Fruit fly (Drosophila melanogaster): ENCODE data around the gene CG32655.
A peak's percentile ranks its signal among the peaks of the same experiment; 100 is the strongest.

DNA sequence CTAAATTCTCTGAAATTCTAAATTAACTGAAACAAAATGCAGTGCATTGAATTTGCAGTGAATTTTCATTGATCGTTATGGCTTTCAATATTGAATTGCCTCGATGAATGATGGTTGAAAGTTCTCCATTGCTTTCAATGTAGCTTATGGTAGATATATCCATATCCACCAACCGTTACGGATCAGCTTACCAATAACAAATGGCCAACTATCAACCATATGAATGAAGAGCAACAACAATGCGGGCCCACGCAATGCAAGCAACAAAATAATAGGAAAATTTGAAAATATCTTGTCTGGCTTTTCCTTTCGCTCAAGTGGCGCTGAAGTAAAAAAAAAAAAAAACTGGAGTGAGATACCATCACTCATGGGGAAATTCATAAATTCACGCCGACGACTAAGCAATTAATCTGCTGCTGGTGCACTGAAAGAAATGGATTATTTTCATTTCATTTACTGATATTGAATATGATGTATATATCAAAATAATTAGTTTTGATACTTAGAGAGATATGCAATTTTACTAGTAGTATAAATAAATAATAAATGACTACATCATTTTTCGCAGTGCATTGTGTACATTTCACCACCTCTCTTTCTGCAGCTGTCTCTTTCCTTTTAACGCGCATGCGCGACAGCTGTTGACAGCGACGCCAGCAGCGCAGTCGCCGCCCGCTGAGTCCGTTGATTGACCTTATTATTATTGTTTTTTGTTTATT is 33.6 kb downstream of the CG32655 start:
- TF ChIP-seq CG6808 (GFP tag; optimal IDR thresholded peaks at IDR 0.05) (peak; percentile 17), Sox15 (GFP tag; optimal IDR thresholded peaks at IDR 0.05) (no peak), Hr39 (GFP tag; optimal IDR thresholded peaks at IDR 0.05) (peak; percentile 29), acj6 (GFP tag; optimal IDR thresholded peaks at IDR 0.05) (peak; percentile 45), Eip75B (GFP tag; optimal IDR thresholded peaks at IDR 0.05) (peak; percentile 34), Eip93F (GFP tag; optimal IDR thresholded peaks at IDR 0.05) (no peak)

All from whole organism, prepupa.